Worm (Caenorhabditis elegans) whole organism, late embryonic: ENCODE results near the gene skr-10.

Source experiments
- T23F11.4 ChIP-seq: fragments of 200-800 bp; sonication (Bioruptor generic); optimal IDR thresholded peaks from 2 replicates; lab custom pipeline; 2018; ENCODE audit warnings: mild to moderate bottlenecking, missing genetic modification characterization, missing compliant biosample characterization
- Y22D7AL.16 ChIP-seq: sonication (generic microtip); optimal IDR thresholded peaks from 2 replicates; lab custom pipeline; 2016; ENCODE audit warnings: missing genetic modification characterization, missing compliant biosample characterization
- ahr-1 ChIP-seq: sonication (generic microtip); optimal IDR thresholded peaks from 2 replicates; lab custom pipeline; 2016; ENCODE audit warnings: missing genetic modification characterization, missing compliant biosample characterization
- ama-1 ChIP-seq: fragments of 150-350 bp; optimal IDR thresholded peaks from 2 replicates; lab custom pipeline; 2014
- ceh-18 ChIP-seq: sonication (generic microtip); optimal IDR thresholded peaks from 2 replicates; lab custom pipeline; 2016; ENCODE audit warnings: missing genetic modification characterization, missing compliant biosample characterization
- ceh-19 ChIP-seq: fragments of 200-800 bp; sonication (Bioruptor generic); optimal IDR thresholded peaks from 2 replicates; lab custom pipeline; 2018; ENCODE audit warnings: mild to moderate bottlenecking, missing genetic modification characterization, missing compliant biosample characterization
- ceh-22 ChIP-seq: sonication (generic microtip); optimal IDR thresholded peaks from 2 replicates; lab custom pipeline; 2017; ENCODE audit warnings: missing biosample characterization, missing genetic modification characterization
- ceh-24 ChIP-seq: sonication (generic microtip); optimal IDR thresholded peaks from 2 replicates; lab custom pipeline; 2016; ENCODE audit warnings: mild to moderate bottlenecking, missing genetic modification characterization, missing compliant biosample characterization
- ceh-30 ChIP-seq: fragments of 150-350 bp; optimal IDR thresholded peaks from 2 replicates; lab custom pipeline; 2014; ENCODE audit warnings: missing biosample characterization, missing genetic modification characterization
- ceh-31 ChIP-seq: sonication (generic microtip); optimal IDR thresholded peaks from 2 replicates; lab custom pipeline; 2016; ENCODE audit warnings: missing genetic modification characterization, missing compliant biosample characterization
- ceh-45 ChIP-seq: fragments of 200-800 bp; sonication (Bioruptor generic); IDR thresholded peaks from 2 replicates; pipeline ENCODE4 v1.3.6; 2022; ENCODE audit warnings: missing genetic modification reagents, missing genetic modification characterization, missing compliant biosample characterization
- ceh-48 ChIP-seq: sonication (generic microtip); optimal IDR thresholded peaks from 2 replicates; lab custom pipeline; 2016; ENCODE audit warnings: missing genetic modification characterization, inconsistent platforms, missing compliant biosample characterization
- ceh-9 ChIP-seq: sonication (generic microtip); optimal IDR thresholded peaks from 2 replicates; lab custom pipeline; 2016; ENCODE audit warnings: mild to moderate bottlenecking, missing genetic modification characterization, inconsistent platforms, missing compliant biosample characterization
- che-1 ChIP-seq: sonication (generic microtip); optimal IDR thresholded peaks from 2 replicates; lab custom pipeline; 2016; ENCODE audit warnings: mild to moderate bottlenecking, missing genetic modification characterization, missing compliant biosample characterization
- ets-4 ChIP-seq: sonication (generic microtip); optimal IDR thresholded peaks from 2 replicates; lab custom pipeline; 2016; ENCODE audit warnings: missing genetic modification characterization, missing compliant biosample characterization
- eyg-1 ChIP-seq: sonication (generic microtip); optimal IDR thresholded peaks from 2 replicates; lab custom pipeline; 2016; ENCODE audit warnings: missing genotype, missing genetic modification characterization, missing compliant biosample characterization
- fkh-6 ChIP-seq: sonication (generic microtip); optimal IDR thresholded peaks from 2 replicates; lab custom pipeline; 2016; ENCODE audit warnings: missing genetic modification characterization, missing compliant biosample characterization
- hlh-13 ChIP-seq: fragments of 200-800 bp; sonication (Bioruptor generic); optimal IDR thresholded peaks from 2 replicates; lab custom pipeline; 2018; ENCODE audit warnings: mild to moderate bottlenecking, missing genetic modification characterization, missing compliant biosample characterization
- hlh-30 ChIP-seq: sonication (generic microtip); optimal IDR thresholded peaks from 2 replicates; lab custom pipeline; 2017; ENCODE audit warnings: antibody characterized with exemption, missing genetic modification characterization, missing compliant biosample characterization; ENCODE audit not compliant: insufficient read depth
- hlh-6 ChIP-seq: sonication (generic microtip); optimal IDR thresholded peaks from 2 replicates; lab custom pipeline; 2016; ENCODE audit warnings: missing genotype, missing genetic modification characterization, missing compliant biosample characterization
- lim-6 ChIP-seq: sonication (generic microtip); optimal IDR thresholded peaks from 2 replicates; lab custom pipeline; 2016; ENCODE audit warnings: missing genetic modification characterization, missing compliant biosample characterization
- madf-2 ChIP-seq: sonication (generic microtip); optimal IDR thresholded peaks from 2 replicates; lab custom pipeline; 2017; ENCODE audit warnings: missing genetic modification characterization, missing compliant biosample characterization
- nfya-1 ChIP-seq: sonication (generic microtip); optimal IDR thresholded peaks from 2 replicates; lab custom pipeline; 2017; ENCODE audit warnings: missing genetic modification characterization, mild to moderate bottlenecking, missing compliant biosample characterization, antibody characterized with exemption, moderate library complexity
- nhr-11 ChIP-seq: fragments of 150-350 bp; optimal IDR thresholded peaks from 2 replicates; lab custom pipeline; 2014; ENCODE audit warnings: missing biosample characterization, missing genetic modification characterization
- nhr-232 ChIP-seq: sonication (generic microtip); optimal IDR thresholded peaks from 2 replicates; lab custom pipeline; 2016; ENCODE audit warnings: missing genetic modification characterization, missing compliant biosample characterization
- npax-4 ChIP-seq: sonication (generic microtip); optimal IDR thresholded peaks from 2 replicates; lab custom pipeline; 2016; ENCODE audit warnings: missing genetic modification characterization, missing compliant biosample characterization
- odd-2 ChIP-seq: sonication (generic microtip); optimal IDR thresholded peaks from 2 replicates; lab custom pipeline; 2017; ENCODE audit warnings: antibody characterized with exemption, mild to moderate bottlenecking, missing genetic modification characterization, missing compliant biosample characterization
- pat-9 ChIP-seq: fragments of 200-800 bp; sonication (Bioruptor generic); optimal IDR thresholded peaks from 2 replicates; lab custom pipeline; 2018; ENCODE audit warnings: mild to moderate bottlenecking, missing genetic modification characterization, moderate library complexity, missing compliant biosample characterization
- pha-4 ChIP-seq: fragments of 150-350 bp; optimal IDR thresholded peaks from 2 replicates; lab custom pipeline; 2018; ENCODE audit warnings: missing biosample characterization, missing genetic modification reagents, missing genetic modification characterization
- pqm-1 ChIP-seq: sonication (generic microtip); optimal IDR thresholded peaks from 2 replicates; lab custom pipeline; 2016; ENCODE audit warnings: missing genetic modification characterization, missing compliant biosample characterization
- pros-1 ChIP-seq: fragments of 150-350 bp; optimal IDR thresholded peaks from 2 replicates; lab custom pipeline; 2014; ENCODE audit warnings: missing biosample characterization, missing genetic modification reagents, missing genetic modification characterization
- ref-2 ChIP-seq: sonication (generic microtip); optimal IDR thresholded peaks from 2 replicates; lab custom pipeline; 2016; ENCODE audit warnings: missing genetic modification characterization, missing compliant biosample characterization
- sox-2 ChIP-seq: fragments of 200-800 bp; sonication (Bioruptor generic); IDR thresholded peaks from 2 replicates; pipeline ENCODE4 v1.3.6; 2022; ENCODE audit warnings: missing genetic modification reagents, missing genetic modification characterization, missing compliant biosample characterization
- sox-4 ChIP-seq: sonication (generic microtip); optimal IDR thresholded peaks from 2 replicates; lab custom pipeline; 2017; ENCODE audit warnings: mild to moderate bottlenecking, missing genetic modification characterization, inconsistent platforms, missing compliant biosample characterization
- tbx-2 ChIP-seq: sonication (generic microtip); optimal IDR thresholded peaks from 2 replicates; lab custom pipeline; 2016; ENCODE audit warnings: missing genetic modification characterization, missing compliant biosample characterization
- unc-3 ChIP-seq, 2 experiments: fragments of 200-800 bp in 1 of 2; sonication (Bioruptor generic) in 1 of 2; sonication (generic microtip) in 1 of 2; conservative IDR thresholded peaks in 1 of 2; optimal IDR thresholded peaks in 1 of 2; 2 replicates each; pipeline versions ENCODE4 v1.3.6 to Lab custom; 2016 to 2022; ENCODE audit warnings: missing compliant biosample characterization in 2 of 2, missing genetic modification characterization in 2 of 2, missing genetic modification reagents in 1 of 2
- unc-42 ChIP-seq: sonication (generic microtip); optimal IDR thresholded peaks from 2 replicates; lab custom pipeline; 2016; ENCODE audit warnings: missing genotype, missing genetic modification characterization, missing compliant biosample characterization
- unc-55 ChIP-seq: sonication (generic microtip); optimal IDR thresholded peaks from 2 replicates; lab custom pipeline; 2017; ENCODE audit warnings: missing biosample characterization, missing genetic modification reagents, missing genetic modification characterization
- unc-86 ChIP-seq: sonication (generic microtip); optimal IDR thresholded peaks from 2 replicates; lab custom pipeline; 2016; ENCODE audit warnings: missing genetic modification characterization, missing compliant biosample characterization

skr-10 gene

ce11 chrIV:15906059-15906632 is 40.5 kb upstream of the skr-10 start, which contains the start of gene srv-15:
TSS of gene srv-15 (plus strand) at chrIV:15906582.
- no peak for TF ChIP-seq fkh-6 (tag; lab: Kevin White, UChicago)
- TF ChIP-seq lim-6 (tag; lab: Kevin White, UChicago) = no peak
- TF ChIP-seq Y22D7AL.16 (tag; lab: Kevin White, UChicago) = no peak
- no peak for TF ChIP-seq ceh-9 (tag; lab: Kevin White, UChicago)
- TF ChIP-seq ceh-31 (tag; lab: Kevin White, UChicago) = no peak
- TF ChIP-seq sox-4 (tag; lab: Kevin White, UChicago) = no peak
- no peak for TF ChIP-seq madf-2 (tag; lab: Kevin White, UChicago)
- TF ChIP-seq ceh-30 (tag; lab: Kevin White, UChicago) = no peak
- TF ChIP-seq unc-42 = no peak
- no peak for TF ChIP-seq T23F11.4
- no peak for TF ChIP-seq nhr-11 (tag; lab: Kevin White, UChicago)
- no peak for TF ChIP-seq ceh-22
- TF ChIP-seq pqm-1 = no peak
- TF ChIP-seq eyg-1 (tag; lab: Kevin White, UChicago) = no peak
- TF ChIP-seq unc-55 (GFP tag; lab: Kevin White, UChicago) = no peak
- no peak for TF ChIP-seq ceh-24 (tag; lab: Kevin White, UChicago)
- no peak for TF ChIP-seq pros-1 (tag; lab: Kevin White, UChicago)
- TF ChIP-seq odd-2 = no peak

- no peak for TF ChIP-seq che-1
- no peak for TF ChIP-seq ceh-31 (tag; lab: Kevin White, UChicago)
- TF ChIP-seq ets-4 = no peak
- TF ChIP-seq tbx-2 = no peak
- TF ChIP-seq hlh-30 (tag; lab: Kevin White, UChicago) = no peak
- TF ChIP-seq ref-2 (tag; lab: Kevin White, UChicago) = no peak
- TF ChIP-seq pqm-1 = no peak
- no peak for TF ChIP-seq T23F11.4
- TF ChIP-seq, all 69 proteins: peak for 0
Measured at ce11 chrIV:15908251-15908650, 38.4 kb upstream of the skr-10 start.

ce11 chrIV:15915061-15915460 is 31.5 kb upstream of the skr-10 start:
- no peak for TF ChIP-seq ceh-45 (GFP tag; lab: Robert Waterston, UW)
- no peak for TF ChIP-seq pha-4 (tag; lab: Kevin White, UChicago)
- no peak for TF ChIP-seq ceh-48 (tag; lab: Kevin White, UChicago)
- no peak for TF ChIP-seq hlh-6 (tag; lab: Kevin White, UChicago)
- no peak for TF ChIP-seq nhr-232 (tag; lab: Kevin White, UChicago)
- TF ChIP-seq ets-4 = no peak
- TF ChIP-seq sox-2 (GFP tag; lab: Robert Waterston, UW) = no peak
- no peak for TF ChIP-seq pat-9
- no peak for TF ChIP-seq ahr-1
- TF ChIP-seq npax-4 (tag; lab: Kevin White, UChicago) = no peak
- TF ChIP-seq nfya-1 (tag; lab: Kevin White, UChicago) = no peak
- TF ChIP-seq unc-3 (GFP tag; conservative IDR thresholded peaks at IDR 0.05; lab: Robert Waterston, UW) = no peak
- TF ChIP-seq unc-3 (tag; optimal IDR thresholded peaks at IDR 0.05; lab: Kevin White, UChicago) = no peak
- no peak for TF ChIP-seq ceh-19

ce11 chrIV:15923000-15923399 is 23.6 kb upstream of the skr-10 start:
- no peak for TF ChIP-seq npax-4 (tag; lab: Kevin White, UChicago)
- TF ChIP-seq Y22D7AL.16 (tag; lab: Kevin White, UChicago) = no peak
- TF ChIP-seq ceh-18 (tag; lab: Kevin White, UChicago) = no peak
- no peak for TF ChIP-seq ceh-24 (tag; lab: Kevin White, UChicago)
- TF ChIP-seq hlh-13 (GFP tag; lab: Kevin White, UChicago) = no peak
- TF ChIP-seq nfya-1 (tag; lab: Kevin White, UChicago) = no peak
- TF ChIP-seq ama-1 (lab: Kevin White, UChicago) = no peak
- TF ChIP-seq unc-86 (tag; lab: Kevin White, UChicago) = no peak
- TF ChIP-seq fkh-6 (tag; lab: Kevin White, UChicago) = no peak
